Fruit fly (Drosophila melanogaster): ENCODE data around the gene tup.

- no peak for TF ChIP-seq insv (optimal IDR thresholded peaks at IDR 0.05)
- no peak for TF ChIP-seq ttk (optimal IDR thresholded peaks at IDR 0.05)
- no peak for TF ChIP-seq psq (optimal IDR thresholded peaks at IDR 0.05)
- no peak for TF ChIP-seq h (optimal IDR thresholded peaks at IDR 0.05)
- no peak for TF ChIP-seq Myc (optimal IDR thresholded peaks at IDR 0.05)
- no peak for TF ChIP-seq Sin3A (optimal IDR thresholded peaks at IDR 0.05)
Measured at dm6 chr2L:18890087-18890486, 9.0 kb upstream of the tup start.
